Worm (Caenorhabditis elegans) whole organism, young adult: Measurements from ENCODE around the gene R08C7.4.

Experiments used
- B0019.2 ChIP-seq: fragments of 200-800 bp; sonication (Bioruptor generic); conservative IDR thresholded peaks from 2 replicates; pipeline ENCODE4 v1.3.6; 2022; ENCODE audit warnings: missing genetic modification reagents, missing genetic modification characterization, missing compliant biosample characterization
- F10E7.11 ChIP-seq: sonication (generic microtip); optimal IDR thresholded peaks from 2 replicates; lab custom pipeline; 2017; ENCODE audit warnings: mild to moderate bottlenecking, missing genetic modification characterization, moderate library complexity, missing compliant biosample characterization
- F33H1.4 ChIP-seq: fragments of 200-800 bp; sonication (Bioruptor generic); IDR thresholded peaks from 2 replicates; pipeline ENCODE4 v1.3.6; 2022; ENCODE audit warnings: missing genetic modification reagents, missing genetic modification characterization, missing compliant biosample characterization
- F39B2.1 ChIP-seq: fragments of 200-800 bp; sonication (Bioruptor generic); IDR thresholded peaks from 2 replicates; pipeline ENCODE4 v1.3.6; 2022; ENCODE audit warnings: missing genetic modification reagents, missing genetic modification characterization, missing compliant biosample characterization
- F57A8.1 ChIP-seq: fragments of 200-800 bp; sonication (Bioruptor generic); optimal IDR thresholded peaks from 2 replicates; lab custom pipeline; 2018; ENCODE audit warnings: mild to moderate bottlenecking, missing genetic modification characterization, moderate library complexity, missing compliant biosample characterization
- K11D2.4 ChIP-seq: fragments of 200-800 bp; sonication (Bioruptor generic); IDR thresholded peaks from 2 replicates; pipeline ENCODE4 v1.3.6; 2022; ENCODE audit warnings: missing genetic modification reagents, missing genetic modification characterization, missing compliant biosample characterization
- T26A5.8 ChIP-seq: sonication (generic microtip); optimal IDR thresholded peaks from 2 replicates; lab custom pipeline; 2016; ENCODE audit warnings: missing genetic modification characterization, missing compliant biosample characterization
- Y53F4B.3 ChIP-seq: fragments of 200-800 bp; sonication (Bioruptor generic); IDR thresholded peaks from 2 replicates; pipeline ENCODE4 v1.3.6; 2022; ENCODE audit warnings: missing genetic modification reagents, missing genetic modification characterization, missing compliant biosample characterization
- Y56A3A.18 ChIP-seq: fragments of 200-800 bp; sonication (Bioruptor generic); IDR thresholded peaks from 2 replicates; pipeline ENCODE4 v1.3.6; 2022; ENCODE audit warnings: missing genetic modification reagents, missing genetic modification characterization, missing compliant biosample characterization
- Y79H2A.3 ChIP-seq: fragments of 200-800 bp; sonication (Bioruptor generic); conservative IDR thresholded peaks from 2 replicates; pipeline ENCODE4 v1.3.6; 2022; ENCODE audit warnings: missing genetic modification reagents, missing genetic modification characterization, missing compliant biosample characterization
- ZK185.1 ChIP-seq: sonication (generic microtip); optimal IDR thresholded peaks from 2 replicates; lab custom pipeline; 2016; ENCODE audit warnings: mild to moderate bottlenecking, missing genetic modification characterization, missing compliant biosample characterization; ENCODE audit not compliant: poor library complexity, severe bottlenecking
- atf-7 ChIP-seq: sonication (generic microtip); optimal IDR thresholded peaks from 2 replicates; lab custom pipeline; 2017; ENCODE audit warnings: mild to moderate bottlenecking, missing genetic modification characterization, missing compliant biosample characterization
- attf-3 ChIP-seq: fragments of 200-800 bp; sonication (Bioruptor generic); conservative IDR thresholded peaks from 2 replicates; pipeline ENCODE4 v1.3.6; 2022; ENCODE audit warnings: missing genetic modification reagents, missing genetic modification characterization, missing compliant biosample characterization
- attf-5 ChIP-seq: fragments of 200-800 bp; sonication (Bioruptor generic); optimal IDR thresholded peaks from 2 replicates; lab custom pipeline; 2018; ENCODE audit warnings: mild to moderate bottlenecking, missing genetic modification characterization, missing compliant biosample characterization
- attf-6 ChIP-seq: fragments of 200-800 bp; sonication (Bioruptor generic); IDR thresholded peaks from 2 replicates; pipeline ENCODE4 v1.3.6; 2022; ENCODE audit warnings: missing genetic modification reagents, missing genetic modification characterization, missing compliant biosample characterization
- ceh-79 ChIP-seq: sonication (generic microtip); optimal IDR thresholded peaks from 2 replicates; lab custom pipeline; 2017; ENCODE audit warnings: mild to moderate bottlenecking, missing genetic modification characterization, missing compliant biosample characterization
- ceh-91 ChIP-seq: fragments of 200-800 bp; sonication (Bioruptor generic); IDR thresholded peaks from 2 replicates; pipeline ENCODE4 v1.3.6; 2022; ENCODE audit warnings: missing genetic modification reagents, missing genetic modification characterization, missing compliant biosample characterization
- dpff-1 ChIP-seq: sonication (generic microtip); optimal IDR thresholded peaks from 2 replicates; lab custom pipeline; 2017; ENCODE audit warnings: mild to moderate bottlenecking, missing genetic modification characterization, missing compliant biosample characterization
- egl-18 ChIP-seq: fragments of 200-800 bp; sonication (Bioruptor generic); IDR thresholded peaks from 2 replicates; pipeline ENCODE4 v1.3.6; 2022; ENCODE audit warnings: missing genetic modification reagents, missing genetic modification characterization, missing compliant biosample characterization
- ets-4 ChIP-seq: fragments of 200-800 bp; sonication (Bioruptor generic); optimal IDR thresholded peaks from 2 replicates; lab custom pipeline; 2018; ENCODE audit warnings: mild to moderate bottlenecking, missing genetic modification characterization, missing compliant biosample characterization
- him-1 ChIP-seq: sonication (generic microtip); optimal IDR thresholded peaks from 2 replicates; lab custom pipeline; 2016; ENCODE audit warnings: missing genotype, missing genetic modification reagents, missing genetic modification characterization, missing compliant biosample characterization
- hmg-1.2 ChIP-seq: fragments of 200-800 bp; sonication (Bioruptor generic); IDR thresholded peaks from 2 replicates; pipeline ENCODE4 v1.3.6; 2022; ENCODE audit warnings: missing genetic modification reagents, missing genetic modification characterization, missing compliant biosample characterization
- let-607 ChIP-seq, 2 experiments: fragments of 200-800 bp in 1 of 2; sonication (Bioruptor generic) in 1 of 2; sonication (generic microtip) in 1 of 2; optimal IDR thresholded peaks; 2 replicates each; lab custom pipeline; 2016 to 2018; ENCODE audit warnings: mild to moderate bottlenecking in 2 of 2, missing compliant biosample characterization in 2 of 2, missing genetic modification characterization in 2 of 2, moderate library complexity in 2 of 2, missing genotype in 1 of 2
- lin-54 ChIP-seq: fragments of 200-800 bp; sonication (Bioruptor generic); optimal IDR thresholded peaks from 2 replicates; lab custom pipeline; 2018; ENCODE audit warnings: mild to moderate bottlenecking, missing genetic modification characterization, missing compliant biosample characterization
- lir-1 ChIP-seq: fragments of 200-800 bp; sonication (Bioruptor generic); conservative IDR thresholded peaks from 2 replicates; pipeline ENCODE4 v1.3.6; 2022; ENCODE audit warnings: missing genetic modification reagents, missing genetic modification characterization, missing compliant biosample characterization
- madf-10 ChIP-seq: sonication (generic microtip); optimal IDR thresholded peaks from 2 replicates; lab custom pipeline; 2016; ENCODE audit warnings: mild to moderate bottlenecking, missing genetic modification characterization, missing compliant biosample characterization
- madf-3 ChIP-seq: fragments of 200-800 bp; sonication (Bioruptor generic); IDR thresholded peaks from 2 replicates; pipeline ENCODE4 v1.3.6; 2022; ENCODE audit warnings: missing genetic modification reagents, missing genetic modification characterization, missing compliant biosample characterization
- mel-28 ChIP-seq: sonication (generic microtip); optimal IDR thresholded peaks from 2 replicates; lab custom pipeline; 2016; ENCODE audit warnings: borderline replicate concordance, mild to moderate bottlenecking, missing genetic modification characterization, missing compliant biosample characterization
- mes-4 ChIP-seq: sonication (generic microtip); optimal IDR thresholded peaks from 2 replicates; lab custom pipeline; 2016; ENCODE audit warnings: missing genotype, missing genetic modification characterization, missing compliant biosample characterization
- nfyb-1 ChIP-seq: fragments of 200-800 bp; sonication (Bioruptor generic); IDR thresholded peaks from 2 replicates; pipeline ENCODE4 v1.3.6; 2022; ENCODE audit warnings: missing genetic modification reagents, missing genetic modification characterization, missing compliant biosample characterization
- nhr-90 ChIP-seq: sonication (generic microtip); optimal IDR thresholded peaks from 2 replicates; lab custom pipeline; 2016; ENCODE audit warnings: missing genotype, mild to moderate bottlenecking, missing genetic modification characterization, missing compliant biosample characterization
- pbrm-1 ChIP-seq: fragments of 200-800 bp; sonication (Bioruptor generic); IDR thresholded peaks from 2 replicates; pipeline ENCODE4 v1.3.6; 2022; ENCODE audit warnings: missing genetic modification reagents, missing genetic modification characterization, missing compliant biosample characterization
- rpc-1 ChIP-seq, 2 experiments: fragments of 150-350 bp in 1 of 2; sonication (generic microtip) in 1 of 2; optimal IDR thresholded peaks; 2 replicates each; lab custom pipeline; 2014 to 2018; ENCODE audit warnings: missing biosample characterization in 1 of 2, missing genetic modification characterization in 1 of 2, missing genetic modification reagents in 1 of 2, missing genotype in 1 of 2
- sdz-38 ChIP-seq: sonication (generic microtip); optimal IDR thresholded peaks from 2 replicates; lab custom pipeline; 2016; ENCODE audit warnings: missing genotype, missing genetic modification characterization, missing compliant biosample characterization
- snpc-4 ChIP-seq, 5 experiments: fragments of 150-350 bp in 1 of 5; sonication (generic microtip) in 4 of 5; optimal IDR thresholded peaks; 2 replicates each; lab custom pipeline; 2014 to 2018; ENCODE audit warnings: missing genetic modification characterization in 5 of 5, missing biosample characterization in 3 of 5, antibody characterized with exemption in 2 of 5, mild to moderate bottlenecking in 2 of 5, missing compliant biosample characterization in 2 of 5, missing genotype in 2 of 5, moderate library complexity in 2 of 5, missing genetic modification reagents in 1 of 5
- zim-3 ChIP-seq: sonication (generic microtip); optimal IDR thresholded peaks from 2 replicates; lab custom pipeline; 2017; ENCODE audit warnings: mild to moderate bottlenecking, missing genetic modification characterization, moderate library complexity, missing compliant biosample characterization
- ztf-18 ChIP-seq: sonication (generic microtip); optimal IDR thresholded peaks from 2 replicates; lab custom pipeline; 2016; ENCODE audit warnings: missing genotype, mild to moderate bottlenecking, missing genetic modification characterization, missing compliant biosample characterization
- ztf-22 ChIP-seq: fragments of 200-800 bp; sonication (Bioruptor generic); optimal IDR thresholded peaks from 2 replicates; lab custom pipeline; 2018; ENCODE audit warnings: mild to moderate bottlenecking, missing genetic modification characterization, moderate library complexity, missing compliant biosample characterization
- ztf-25 ChIP-seq: fragments of 200-800 bp; sonication (Bioruptor generic); IDR thresholded peaks from 2 replicates; pipeline ENCODE4 v1.3.6; 2022; ENCODE audit warnings: missing genetic modification reagents, missing genetic modification characterization, missing compliant biosample characterization
- ztf-28 ChIP-seq: fragments of 200-800 bp; sonication (Bioruptor generic); IDR thresholded peaks from 2 replicates; pipeline ENCODE4 v1.3.6; 2022; ENCODE audit warnings: missing genetic modification reagents, missing genetic modification characterization, missing compliant biosample characterization

The R08C7.4 gene

ce11 chrIV:4459342-4459741 lies 24.5 kb downstream of the R08C7.4 start:
- TF ChIP-seq attf-6 (GFP tag; lab: Robert Waterston, UW) (no peak), ztf-28 (no peak), F57A8.1 (GFP tag; lab: Kevin White, UChicago) (no peak), nfyb-1 (GFP tag; lab: Robert Waterston, UW) (0 out of 2 replicates have a peak, but pooled peaks have one; percentile 41), egl-18 (0 out of 2 replicates have a peak, but pooled peaks have one; percentile 60), F10E7.11 (tag; lab: Kevin White, UChicago) (no peak), madf-3 (GFP tag; lab: Robert Waterston, UW) (no peak)

DNA sequence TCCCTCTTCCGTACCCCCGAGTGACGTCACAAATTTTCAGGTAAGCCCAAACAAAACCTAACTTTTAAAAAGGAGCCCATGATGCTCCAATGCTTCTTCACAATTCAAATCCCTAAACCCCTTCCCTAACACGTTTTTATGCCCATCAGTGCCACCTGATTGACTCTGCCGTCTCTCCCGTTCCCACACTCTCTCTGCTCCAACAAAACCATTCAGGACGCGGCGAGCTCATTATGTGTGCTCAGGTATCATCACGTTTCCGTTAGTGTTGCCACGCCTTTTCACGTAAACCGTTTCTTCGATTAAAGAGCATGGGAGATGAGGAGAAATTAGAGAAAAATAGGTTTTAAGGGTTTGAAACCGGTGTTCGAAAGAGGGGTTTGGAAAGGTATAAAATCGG lies 28.3 kb downstream of the R08C7.4 start, which contains the start of gene M01H9.2:
Gene M01H9.2, minus strand, starts transcription at position 101 of the 400 bp plus-strand sequence.
- TF ChIP-seq hmg-1.2 (peak; percentile 39; the same call in 1 of the 2 replicates), him-1 (tag; lab: Kevin White, UChicago) (no peak)
- TF ChIP-seq, all 124 proteins: peak for 1

DNA sequence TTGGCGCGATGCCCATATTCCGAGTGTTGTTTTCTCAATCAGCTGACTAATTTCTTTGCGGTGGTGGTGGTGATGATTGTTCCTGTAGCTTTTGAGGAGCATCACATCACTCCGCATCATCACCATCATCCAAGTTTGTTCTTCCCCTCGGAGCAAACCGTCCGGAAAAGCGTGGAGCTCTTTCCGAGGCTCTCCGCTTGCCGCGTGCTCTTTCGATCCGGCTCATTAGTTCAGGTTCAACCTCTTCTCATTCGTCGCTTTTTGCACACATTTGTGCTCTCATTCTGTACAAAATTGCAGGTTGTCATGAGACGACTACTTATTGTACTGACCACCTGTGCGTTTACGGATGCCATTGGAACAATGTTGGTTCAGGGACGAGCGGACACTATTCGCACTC lies 30.4 kb downstream of the R08C7.4 start, which contains the start of gene M01H9.5:
Gene M01H9.5, plus strand, starts transcription at position 301 of the 400 bp plus-strand sequence.
- TF ChIP-seq attf-3 (GFP tag; lab: Robert Waterston, UW), result no peak
- no peak for TF ChIP-seq T26A5.8 (tag; lab: Kevin White, UChicago)
- TF ChIP-seq F57A8.1 (GFP tag; lab: Kevin White, UChicago), result no peak
- no peak for TF ChIP-seq lin-54 (GFP tag; lab: Kevin White, UChicago)
- no peak for TF ChIP-seq Y56A3A.18 (GFP tag; lab: Robert Waterston, UW)
- no peak for TF ChIP-seq madf-10 (tag; lab: Kevin White, UChicago)
- TF ChIP-seq ztf-28, result no peak
- TF ChIP-seq ets-4 (GFP tag; lab: Kevin White, UChicago), result no peak
- no peak for TF ChIP-seq F39B2.1 (GFP tag; lab: Robert Waterston, UW)
- no peak for TF ChIP-seq pbrm-1
- no peak for TF ChIP-seq B0019.2 (GFP tag; lab: Robert Waterston, UW)
- TF ChIP-seq rpc-1 (optimal IDR thresholded peaks at IDR 0.05; lab: Kevin White, UChicago), result no peak
- TF ChIP-seq rpc-1 (tag; optimal IDR thresholded peaks at IDR 0.05; lab: Kevin White, UChicago), result no peak
- TF ChIP-seq ztf-18 (tag; lab: Kevin White, UChicago), result no peak
- TF ChIP-seq atf-7 (tag; lab: Kevin White, UChicago), result no peak
- no peak for TF ChIP-seq snpc-4 (GFP tag; optimal IDR thresholded peaks at IDR 0.05; lab: Kevin White, UChicago)
- no peak for TF ChIP-seq snpc-4 (tag; optimal IDR thresholded peaks at IDR 0.05; lab: Kevin White, UChicago)
- no peak for TF ChIP-seq let-607 (tag; optimal IDR thresholded peaks at IDR 0.05; lab: Kevin White, UChicago)
- no peak for TF ChIP-seq ztf-25 (GFP tag; lab: Robert Waterston, UW)
- TF ChIP-seq ztf-22 (GFP tag; lab: Kevin White, UChicago), result no peak
- TF ChIP-seq attf-5, result no peak

- TF ChIP-seq dpff-1, result peak; percentile 62
- TF ChIP-seq Y79H2A.3, result no peak; the same call in 1 of the 2 replicates
- peak; percentile 8 for TF ChIP-seq mes-4 (tag; lab: Kevin White, UChicago)
- TF ChIP-seq madf-10 (tag; lab: Kevin White, UChicago), result peak; percentile 34
- TF ChIP-seq ztf-25 (GFP tag; lab: Robert Waterston, UW), result no peak
- peak; percentile 41; the same call in 1 of the 2 replicates for TF ChIP-seq K11D2.4 (GFP tag; lab: Robert Waterston, UW)
- no peak for TF ChIP-seq lir-1
- no peak for TF ChIP-seq zim-3 (tag; lab: Kevin White, UChicago)
- peak; percentile 57 for TF ChIP-seq ceh-91 (GFP tag; lab: Robert Waterston, UW)
- no peak for TF ChIP-seq ztf-28
- TF ChIP-seq nhr-90 (tag; lab: Kevin White, UChicago), result peak; percentile 65
- peak; percentile 31 for TF ChIP-seq atf-7 (tag; lab: Kevin White, UChicago)
- peak; percentile 86 for TF ChIP-seq ceh-79 (tag; lab: Kevin White, UChicago)
- TF ChIP-seq sdz-38 (tag; lab: Kevin White, UChicago), result no peak
- peak; percentile 85 for TF ChIP-seq F33H1.4
- peak; percentile 30 for TF ChIP-seq snpc-4 (GFP tag; optimal IDR thresholded peaks at IDR 0.05; lab: Kevin White, UChicago)
- peak in 3 of 4 experiments; percentile 12 to 64 (median 18) for TF ChIP-seq snpc-4 (tag; optimal IDR thresholded peaks at IDR 0.05; lab: Kevin White, UChicago)
- no peak for TF ChIP-seq Y53F4B.3
- no peak for TF ChIP-seq attf-3 (GFP tag; lab: Robert Waterston, UW)
- TF ChIP-seq mel-28 (tag; lab: Kevin White, UChicago), result no peak
- TF ChIP-seq ZK185.1 (tag; lab: Kevin White, UChicago), result peak; percentile 53
These were observed 33.4 kb downstream of the R08C7.4 start for ce11 chrIV:4468046-4468727.
